Worm (Caenorhabditis elegans) whole organism, L3 larva: ENCODE results near the gene csn-5.

ENCODE experiments used
- R02D3.7 ChIP-seq: fragments of 150-350 bp; optimal IDR thresholded peaks from 2 replicates; lab custom pipeline; 2014; ENCODE audit warnings: missing biosample characterization, missing genetic modification characterization
- ZK546.5 ChIP-seq: sonication (generic microtip); optimal IDR thresholded peaks from 2 replicates; lab custom pipeline; 2017; ENCODE audit warnings: missing biosample characterization, missing genetic modification characterization
- aly-2 ChIP-seq: fragments of 150-350 bp; optimal IDR thresholded peaks from 2 replicates; lab custom pipeline; 2014; ENCODE audit warnings: missing biosample characterization, missing genetic modification characterization
- elt-1 ChIP-seq: fragments of 150-350 bp; optimal IDR thresholded peaks from 2 replicates; lab custom pipeline; 2014; ENCODE audit warnings: missing biosample characterization, missing genetic modification characterization
- jun-1 ChIP-seq: fragments of 150-350 bp; optimal IDR thresholded peaks from 2 replicates; lab custom pipeline; 2014; ENCODE audit warnings: missing biosample characterization, missing genetic modification reagents, missing genetic modification characterization
- nhr-28 ChIP-seq: fragments of 150-350 bp; optimal IDR thresholded peaks from 2 replicates; lab custom pipeline; 2014; ENCODE audit warnings: missing biosample characterization, missing genetic modification characterization
- pha-4 ChIP-seq: fragments of 150-350 bp; optimal IDR thresholded peaks from 2 replicates; lab custom pipeline; 2014; ENCODE audit warnings: missing biosample characterization, missing genetic modification reagents, missing genetic modification characterization
- zag-1 ChIP-seq: fragments of 150-350 bp; optimal IDR thresholded peaks from 2 replicates; lab custom pipeline; 2014; ENCODE audit warnings: missing biosample characterization, missing genetic modification characterization

ce11 chrIV:5607343-5607742, 42.0 kb upstream of the csn-5 start:
- TF ChIP-seq nhr-28 (no peak), zag-1 (tag; lab: Kevin White, UChicago) (no peak), ZK546.5 (no peak), aly-2 (tag; lab: Kevin White, UChicago) (no peak), pha-4 (tag; lab: Kevin White, UChicago) (peak; percentile 97), elt-1 (tag; lab: Kevin White, UChicago) (no peak), jun-1 (tag; lab: Kevin White, UChicago) (peak; percentile 68), R02D3.7 (no peak)
